Worm (Caenorhabditis elegans) whole organism, L4 larva: ENCODE measurements around the gene Y32F6A.4.

Experiments used
- F49E8.2 ChIP-seq: sonication (generic microtip); optimal IDR thresholded peaks from 2 replicates; lab custom pipeline; 2016; ENCODE audit warnings: missing compliant biosample characterization, mild to moderate bottlenecking, missing genetic modification characterization, borderline replicate concordance
- R02D3.7 ChIP-seq: fragments of 150-350 bp; sonication (generic microtip); optimal IDR thresholded peaks from 3 replicates; lab custom pipeline; 2014; ENCODE audit warnings: missing biosample characterization, missing genetic modification characterization
- ZK337.2 ChIP-seq: fragments of 200-800 bp; sonication (Bioruptor generic); IDR thresholded peaks from 2 replicates; pipeline ENCODE4 v1.3.6; 2022; ENCODE audit warnings: missing genetic modification reagents, missing genetic modification characterization, missing compliant biosample characterization
- aha-1 ChIP-seq: fragments of 150-350 bp; peaks from one replicate; lab custom pipeline; 2014; ENCODE audit warnings: missing biosample characterization, missing genetic modification characterization
- aly-2 ChIP-seq: sonication (generic microtip); optimal IDR thresholded peaks from 2 replicates; lab custom pipeline; 2018; ENCODE audit warnings: missing biosample characterization, missing genetic modification characterization
- arid-1 ChIP-seq: fragments of 200-800 bp; sonication (Bioruptor generic); conservative IDR thresholded peaks from 2 replicates; pipeline ENCODE4 v1.3.6; 2022; ENCODE audit warnings: missing genetic modification reagents, missing genetic modification characterization, missing compliant biosample characterization
- ceh-20 ChIP-seq: fragments of 200-800 bp; sonication (Bioruptor generic); IDR thresholded peaks from 2 replicates; pipeline ENCODE4 v1.3.6; 2022; ENCODE audit warnings: missing genetic modification reagents, missing genetic modification characterization, missing compliant biosample characterization
- ceh-32 ChIP-seq: sonication (generic microtip); optimal IDR thresholded peaks from 2 replicates; lab custom pipeline; 2016; ENCODE audit warnings: mild to moderate bottlenecking, missing genetic modification characterization, missing compliant biosample characterization; ENCODE audit not compliant: poor library complexity
- ceh-62 ChIP-seq: sonication (generic microtip); optimal IDR thresholded peaks from 2 replicates; lab custom pipeline; 2017; ENCODE audit warnings: missing biosample characterization, missing genetic modification characterization
- daf-16 ChIP-seq, 3 experiments: sonication (generic microtip); optimal IDR thresholded peaks; 2 replicates each; lab custom pipeline; 2016 to 2017; ENCODE audit warnings: missing genetic modification characterization in 3 of 3, missing genetic modification reagents in 3 of 3, mild to moderate bottlenecking in 2 of 3, missing compliant biosample characterization in 2 of 3, missing biosample characterization in 1 of 3, moderate library complexity in 1 of 3
- dmd-9 ChIP-seq: fragments of 200-800 bp; sonication (Bioruptor generic); IDR thresholded peaks from 2 replicates; pipeline ENCODE4 v1.3.6; 2022; ENCODE audit warnings: missing genetic modification reagents, missing genetic modification characterization, missing compliant biosample characterization
- egl-43 ChIP-seq: fragments of 200-800 bp; sonication (Bioruptor generic); IDR thresholded peaks from 2 replicates; pipeline ENCODE4 v1.3.6; 2022; ENCODE audit warnings: missing genetic modification reagents, missing genetic modification characterization, missing compliant biosample characterization
- fkh-10 ChIP-seq: fragments of 150-350 bp; optimal IDR thresholded peaks from 2 replicates; lab custom pipeline; 2014; ENCODE audit warnings: missing biosample characterization, missing genetic modification reagents, missing genetic modification characterization
- gei-8 ChIP-seq: fragments of 200-800 bp; sonication (Bioruptor generic); optimal IDR thresholded peaks from 2 replicates; lab custom pipeline; 2018; ENCODE audit warnings: mild to moderate bottlenecking, missing genetic modification characterization, missing compliant biosample characterization
- hif-1 ChIP-seq, 2 experiments: sonication (generic microtip); optimal IDR thresholded peaks; 2 replicates each; lab custom pipeline; 2016 to 2017; ENCODE audit warnings: missing compliant biosample characterization in 2 of 2, missing genetic modification characterization in 2 of 2, missing genetic modification reagents in 2 of 2, missing genotype in 2 of 2, mild to moderate bottlenecking in 1 of 2
- hlh-11 ChIP-seq: fragments of 200-800 bp; sonication (Bioruptor generic); optimal IDR thresholded peaks from 2 replicates; lab custom pipeline; 2018; ENCODE audit warnings: mild to moderate bottlenecking, missing genetic modification characterization, missing compliant biosample characterization
- lin-15B ChIP-seq: fragments of 150-350 bp; sonication (generic microtip); optimal IDR thresholded peaks from 3 replicates; lab custom pipeline; 2014; ENCODE audit warnings: missing biosample characterization, missing genetic modification characterization
- lsy-2 ChIP-seq, 2 experiments: fragments of 150-350 bp in 1 of 2; sonication (generic microtip) in 1 of 2; optimal IDR thresholded peaks; 2 replicates each; lab custom pipeline; 2014 to 2017; ENCODE audit warnings: missing biosample characterization in 2 of 2, missing genetic modification characterization in 2 of 2
- mdt-29 ChIP-seq: fragments of 200-800 bp; sonication (Bioruptor generic); IDR thresholded peaks from 2 replicates; pipeline ENCODE4 v1.3.6; 2022; ENCODE audit warnings: missing genetic modification reagents, missing genetic modification characterization, missing compliant biosample characterization
- nhr-11 ChIP-seq: fragments of 150-350 bp; optimal IDR thresholded peaks from 2 replicates; lab custom pipeline; 2014; ENCODE audit warnings: missing biosample characterization, missing genetic modification characterization
- nhr-111 ChIP-seq: fragments of 200-800 bp; sonication (Bioruptor generic); optimal IDR thresholded peaks from 2 replicates; lab custom pipeline; 2018; ENCODE audit warnings: mild to moderate bottlenecking, missing genetic modification characterization, missing compliant biosample characterization
- nhr-25 ChIP-seq: sonication (generic microtip); optimal IDR thresholded peaks from 2 replicates; lab custom pipeline; 2017; ENCODE audit warnings: missing genetic modification characterization, mild to moderate bottlenecking, missing compliant biosample characterization, antibody characterized with exemption, moderate library complexity, borderline replicate concordance; ENCODE audit not compliant: insufficient read depth
- nhr-28 ChIP-seq: fragments of 150-350 bp; optimal IDR thresholded peaks from 2 replicates; lab custom pipeline; 2014; ENCODE audit warnings: missing biosample characterization, missing genetic modification characterization
- nhr-77 ChIP-seq: fragments of 150-350 bp; optimal IDR thresholded peaks from 2 replicates; lab custom pipeline; 2014; ENCODE audit warnings: missing biosample characterization, missing genetic modification characterization
- skn-1 ChIP-seq: fragments of 150-350 bp; optimal IDR thresholded peaks from 2 replicates; lab custom pipeline; 2014; ENCODE audit warnings: missing biosample characterization, missing genetic modification characterization
- snpc-1.2 ChIP-seq: fragments of 200-800 bp; sonication (Bioruptor generic); IDR thresholded peaks from 2 replicates; pipeline ENCODE4 v1.3.6; 2022; ENCODE audit warnings: missing genetic modification reagents, missing genetic modification characterization, missing compliant biosample characterization
- spr-3 ChIP-seq: fragments of 200-800 bp; sonication (Bioruptor generic); optimal IDR thresholded peaks from 2 replicates; lab custom pipeline; 2018; ENCODE audit warnings: mild to moderate bottlenecking, missing genetic modification characterization, missing compliant biosample characterization
- unc-130 ChIP-seq: sonication (generic microtip); optimal IDR thresholded peaks from 2 replicates; lab custom pipeline; 2016; ENCODE audit warnings: missing genetic modification reagents, missing genetic modification characterization, missing compliant biosample characterization
- unc-62 ChIP-seq, 3 experiments: fragments of 150-350 bp in 1 of 3; sonication (generic microtip); optimal IDR thresholded peaks in 2 of 3; peaks in 1 of 3; 1 replicate in 1 of 3; 2 replicates in 2 of 3; lab custom pipeline; 2014 to 2017; ENCODE audit warnings: missing biosample characterization in 3 of 3, missing genetic modification characterization in 3 of 3, missing genetic modification reagents in 3 of 3, missing genotype in 1 of 3
- zfp-3 ChIP-seq: fragments of 200-800 bp; sonication (Bioruptor generic); conservative IDR thresholded peaks from 2 replicates; pipeline ENCODE4 v1.3.6; 2022; ENCODE audit warnings: missing genetic modification reagents, missing genetic modification characterization, missing compliant biosample characterization

The Y32F6A.4 gene

DNA sequence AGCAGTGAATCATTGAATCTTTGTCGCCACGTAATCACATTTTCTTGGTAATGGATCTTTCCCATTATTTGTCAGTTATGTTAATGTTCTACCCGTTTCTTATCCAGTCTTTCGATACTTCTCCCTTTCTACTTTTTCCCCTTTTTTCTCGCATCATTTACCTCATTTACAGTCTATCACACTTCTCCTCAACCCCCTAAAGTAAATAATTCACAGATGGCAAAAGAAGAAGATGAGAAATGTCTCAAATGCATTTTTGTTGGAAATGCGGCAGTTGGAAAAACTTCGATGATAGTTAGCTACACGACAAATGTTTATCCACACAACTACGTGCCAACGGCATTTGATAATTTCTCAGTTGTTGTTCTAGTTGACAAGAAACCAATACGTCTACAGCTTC is 28.2 kb upstream of the Y32F6A.4 start, which contains the start of gene chw-1:
TSS of gene chw-1 (plus strand) at position 217 of the 400 bp plus-strand sequence.
- TF ChIP-seq unc-62 (GFP tag; optimal IDR thresholded peaks at IDR 0.05 in 1 of 2; lab: Kevin White, UChicago) = peak in 1 of 2 experiments; percentile 94
- no peak for TF ChIP-seq unc-62 (tag; optimal IDR thresholded peaks at IDR 0.05; lab: Kevin White, UChicago)
- TF ChIP-seq arid-1 (GFP tag; lab: Robert Waterston, UW) = no peak
- TF ChIP-seq, all 104 proteins: peak for 1

DNA sequence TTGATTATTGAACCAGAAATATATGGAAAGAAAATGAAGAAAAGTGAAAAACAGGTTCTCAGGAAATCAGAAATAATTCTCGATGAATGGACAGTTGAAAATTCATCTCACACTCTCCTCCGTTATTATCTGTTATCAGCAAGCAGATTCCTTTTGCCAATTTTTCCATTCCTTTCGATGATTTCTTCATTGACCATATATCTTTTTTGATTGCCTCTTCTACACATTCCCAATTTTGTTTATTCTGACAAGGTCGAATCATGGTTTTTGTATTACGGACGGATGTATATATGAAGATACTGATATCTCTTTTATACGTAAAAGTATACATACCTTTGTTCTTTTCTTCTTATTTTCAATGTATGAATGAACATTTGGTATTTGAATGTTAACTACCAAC is 26.8 kb upstream of the Y32F6A.4 start:
- TF ChIP-seq nhr-28 = peak; percentile 4
- TF ChIP-seq unc-62 (GFP tag; optimal IDR thresholded peaks at IDR 0.05 in 1 of 2; lab: Kevin White, UChicago) = peak in 1 of 2 experiments; percentile 82
- TF ChIP-seq unc-62 (tag; optimal IDR thresholded peaks at IDR 0.05; lab: Kevin White, UChicago) = no peak
- TF ChIP-seq spr-3 (GFP tag; lab: Kevin White, UChicago) = no peak

DNA sequence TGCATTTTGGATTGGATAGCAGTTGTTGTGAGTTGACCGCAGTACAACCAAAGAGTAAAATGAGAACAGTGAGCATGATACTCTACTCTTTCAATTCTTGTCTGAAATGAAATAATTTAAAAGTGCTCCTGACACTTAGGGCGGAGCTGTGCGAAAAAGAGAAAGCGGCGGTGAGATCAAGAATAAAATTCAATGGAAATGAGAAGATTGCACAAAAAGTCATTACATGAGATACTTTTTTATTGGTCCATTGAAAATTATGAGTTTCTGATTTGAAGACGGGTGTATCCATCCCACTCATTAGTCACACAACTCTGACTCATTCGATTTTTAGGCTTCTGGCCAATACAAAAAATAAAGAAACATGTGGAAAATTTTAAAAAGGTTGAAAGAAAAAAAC is 23.4 kb upstream of the Y32F6A.4 start, which contains the start of gene F22E12.1:
TSS of gene F22E12.1 (minus strand) at position 101 of the 400 bp plus-strand sequence.
- TF ChIP-seq hif-1 (tag; optimal IDR thresholded peaks at IDR 0.05; lab: Kevin White, UChicago) = no peak
- no peak for TF ChIP-seq ceh-32
- TF ChIP-seq skn-1 (tag; lab: Kevin White, UChicago) = no peak

DNA sequence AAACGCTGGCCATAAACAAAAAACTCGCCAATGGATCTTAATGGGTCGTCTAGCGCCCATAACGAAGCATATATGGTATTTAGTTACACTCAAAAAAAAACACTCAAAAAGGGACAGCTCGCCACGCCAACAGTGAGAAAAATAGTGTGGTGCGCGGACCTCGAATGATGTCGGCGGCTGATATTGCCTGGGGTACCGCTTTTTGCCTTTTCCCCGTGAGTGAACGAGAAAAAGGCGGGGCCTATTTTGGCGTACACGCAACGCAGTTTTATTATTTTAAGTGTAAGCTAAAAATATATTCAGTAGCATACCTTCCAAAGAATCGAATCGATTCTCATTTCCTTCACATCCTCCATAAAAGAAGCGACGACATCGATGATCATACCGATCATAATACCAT is 22.9 kb upstream of the Y32F6A.4 start:
- 0 out of 2 replicates have a peak, but pooled peaks have one; percentile 46 for TF ChIP-seq snpc-1.2
- TF ChIP-seq, all 104 proteins: peak for 1; not testable (repeated sequence) for 103

DNA sequence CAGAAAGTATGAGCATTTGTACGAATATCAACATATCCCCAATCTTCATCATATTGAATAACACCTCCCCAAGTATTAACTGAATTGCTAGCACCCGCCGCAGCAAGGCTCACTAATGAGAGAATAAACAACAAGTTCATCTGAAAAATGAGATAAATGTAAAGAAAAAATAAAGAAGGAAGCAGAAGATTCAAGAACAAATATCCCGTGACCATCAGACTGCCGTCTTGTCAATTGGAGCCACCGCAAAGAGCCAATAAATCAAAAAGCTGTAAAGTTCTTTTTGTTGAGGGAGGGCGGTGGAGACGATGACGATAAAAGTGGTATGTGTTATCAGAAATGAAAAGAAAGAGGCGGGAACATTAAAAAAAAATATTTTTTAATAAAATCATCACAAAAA is 19.6 kb upstream of the Y32F6A.4 start, which contains the start of gene Y32F6A.5:
TSS of gene Y32F6A.5 (minus strand) at position 140 of the 400 bp plus-strand sequence.
- TF ChIP-seq nhr-25 (no peak), nhr-11 (tag; lab: Kevin White, UChicago) (peak; percentile 51), aly-2 (tag; lab: Kevin White, UChicago) (no peak), ceh-20 (GFP tag; lab: Robert Waterston, UW) (peak; percentile 65), hlh-11 (tag; lab: Kevin White, UChicago) (peak; percentile 54), mdt-29 (GFP tag; lab: Robert Waterston, UW) (peak; percentile 71; the same call in 1 of the 2 replicates), F49E8.2 (tag; lab: Kevin White, UChicago) (no peak), ZK337.2 (no peak), lin-15B (tag; lab: Kevin White, UChicago) (no peak), egl-43 (GFP tag; lab: Robert Waterston, UW) (no peak), ceh-62 (tag; lab: Kevin White, UChicago) (no peak), zfp-3 (no peak), lsy-2 (tag; optimal IDR thresholded peaks at IDR 0.05; lab: Kevin White, UChicago) (peak in 1 of 2 experiments; percentile 2), R02D3.7 (no peak), unc-62 (GFP tag; optimal IDR thresholded peaks at IDR 0.05 in 1 of 2; lab: Kevin White, UChicago) (peak in 1 of 2 experiments; percentile 3), unc-62 (tag; optimal IDR thresholded peaks at IDR 0.05; lab: Kevin White, UChicago) (no peak), nhr-77 (tag; lab: Kevin White, UChicago) (no peak), unc-130 (no peak), aha-1 (no peak), daf-16 (GFP tag; optimal IDR thresholded peaks at IDR 0.05; lab: Kevin White, UChicago) (peak in 1 of 2 experiments; percentile 74), daf-16 (tag; optimal IDR thresholded peaks at IDR 0.05; lab: Kevin White, UChicago) (no peak), fkh-10 (no peak), hif-1 (tag; optimal IDR thresholded peaks at IDR 0.05; lab: Kevin White, UChicago) (peak in 1 of 2 experiments; percentile 24), dmd-9 (GFP tag; lab: Robert Waterston, UW) (no peak), nhr-111 (no peak), gei-8 (GFP tag; lab: Kevin White, UChicago) (no peak)
